Fruit fly (Drosophila melanogaster) whole organism, prepupa: Measurements from ENCODE around the gene Crk.

Source experiments
- CG10669 ChIP-seq: fragments of 200-800 bp; sonication (Bioruptor generic); optimal IDR thresholded peaks from 3 replicates; lab custom pipeline; 2018; ENCODE audit warnings: missing biosample characterization, mild to moderate bottlenecking, missing genetic modification characterization, moderate library complexity
- CG11294 ChIP-seq: fragments of 200-800 bp; sonication (Bioruptor generic); IDR thresholded peaks from 2 replicates; pipeline ENCODE4 v1.3.6; 2022; ENCODE audit warnings: missing biosample characterization, missing genetic modification characterization
- CG11762 ChIP-seq: fragments of 200-800 bp; sonication (Bioruptor generic); optimal IDR thresholded peaks from 3 replicates; lab custom pipeline; 2016; ENCODE audit warnings: missing biosample characterization, missing genetic modification characterization; ENCODE audit not compliant: insufficient read depth
- CG15336 ChIP-seq: fragments of 200-800 bp; sonication (Bioruptor generic); IDR thresholded peaks from 2 replicates; pipeline ENCODE4 v1.3.6; 2022; ENCODE audit warnings: missing biosample characterization, missing genetic modification characterization
- CG16779 ChIP-seq: fragments of 200-800 bp; sonication (Bioruptor generic); optimal IDR thresholded peaks from 3 replicates; lab custom pipeline; 2017; ENCODE audit warnings: missing biosample characterization, mild to moderate bottlenecking, missing genetic modification characterization
- CG3032 ChIP-seq: fragments of 200-800 bp; optimal IDR thresholded peaks from 2 replicates; lab custom pipeline; 2019; ENCODE audit warnings: missing biosample characterization, mild to moderate bottlenecking, missing genetic modification characterization, moderate library complexity
- CG31627 ChIP-seq: fragments of 200-800 bp; sonication (Bioruptor generic); optimal IDR thresholded peaks from 3 replicates; lab custom pipeline; 2016; ENCODE audit warnings: missing biosample characterization, missing genetic modification characterization
- CG6163 ChIP-seq: fragments of 200-800 bp; sonication (Bioruptor generic); IDR thresholded peaks from 3 replicates; pipeline ENCODE4 v1.3.6; 2022; ENCODE audit warnings: missing biosample characterization, missing genetic modification characterization
- CG6276 ChIP-seq: fragments of 200-800 bp; sonication (Bioruptor generic); optimal IDR thresholded peaks from 2 replicates; lab custom pipeline; 2017; ENCODE audit warnings: missing biosample characterization, mild to moderate bottlenecking, missing genetic modification characterization
- CG6808 ChIP-seq: fragments of 200-800 bp; sonication (Bioruptor generic); optimal IDR thresholded peaks from 3 replicates; lab custom pipeline; 2017; ENCODE audit warnings: missing biosample characterization, missing genetic modification characterization, mild to moderate bottlenecking, moderate library complexity, missing genetic modification reagents
- CG7368 ChIP-seq: fragments of 200-800 bp; sonication (Bioruptor generic); optimal IDR thresholded peaks from 3 replicates; lab custom pipeline; 2016; ENCODE audit warnings: missing biosample characterization, missing genetic modification characterization
- CG8119 ChIP-seq: fragments of 200-800 bp; sonication (Bioruptor generic); IDR thresholded peaks from 3 replicates; pipeline ENCODE4 v1.3.6; 2022; ENCODE audit warnings: missing biosample characterization, missing genetic modification characterization
- CG8319 ChIP-seq: fragments of 200-800 bp; sonication (Bioruptor generic); optimal IDR thresholded peaks from 3 replicates; lab custom pipeline; 2016; ENCODE audit warnings: missing biosample characterization, missing genetic modification characterization
- CG9139 ChIP-seq: fragments of 200-800 bp; sonication (Bioruptor generic); optimal IDR thresholded peaks from 3 replicates; lab custom pipeline; 2017; ENCODE audit warnings: missing biosample characterization, mild to moderate bottlenecking, missing genetic modification characterization
- Eip75B ChIP-seq: fragments of 200-800 bp; sonication (Bioruptor generic); optimal IDR thresholded peaks from 3 replicates; lab custom pipeline; 2016; ENCODE audit warnings: missing biosample characterization, missing genetic modification characterization
- Eip78C ChIP-seq: fragments of 200-800 bp; sonication (Bioruptor generic); peaks from one replicate; lab custom pipeline; 2016; ENCODE audit warnings: missing biosample characterization, missing genetic modification characterization
- Eip93F ChIP-seq: fragments of 200-800 bp; sonication (Bioruptor generic); optimal IDR thresholded peaks from 2 replicates; lab custom pipeline; 2016; ENCODE audit warnings: missing biosample characterization, mild to moderate bottlenecking, missing genetic modification characterization
- Ets96B ChIP-seq: fragments of 200-800 bp; optimal IDR thresholded peaks from 2 replicates; lab custom pipeline; 2019; ENCODE audit warnings: missing biosample characterization, mild to moderate bottlenecking, missing genetic modification characterization, moderate library complexity
- Gug ChIP-seq: fragments of 200-800 bp; sonication (Bioruptor generic); IDR thresholded peaks from 2 replicates; pipeline ENCODE4 v1.3.6; 2022; ENCODE audit warnings: missing biosample characterization, missing genetic modification characterization
- Lpt ChIP-seq: fragments of 200-800 bp; sonication (Bioruptor generic); optimal IDR thresholded peaks from 3 replicates; lab custom pipeline; 2016; ENCODE audit warnings: missing biosample characterization, missing genetic modification characterization
- Met ChIP-seq: fragments of 200-800 bp; sonication (Bioruptor generic); optimal IDR thresholded peaks from 3 replicates; lab custom pipeline; 2016; ENCODE audit warnings: missing biosample characterization, missing genetic modification characterization
- OdsH ChIP-seq: fragments of 200-800 bp; sonication (Bioruptor generic); optimal IDR thresholded peaks from 3 replicates; lab custom pipeline; 2016; ENCODE audit warnings: missing biosample characterization, missing genetic modification characterization
- Sox102F ChIP-seq: fragments of 200-800 bp; sonication (Bioruptor generic); optimal IDR thresholded peaks from 2 replicates; lab custom pipeline; 2016; ENCODE audit warnings: missing biosample characterization, mild to moderate bottlenecking, missing genetic modification characterization
- Sox14 ChIP-seq: fragments of 200-800 bp; sonication (Bioruptor generic); optimal IDR thresholded peaks from 3 replicates; lab custom pipeline; 2016; ENCODE audit warnings: missing biosample characterization, missing genetic modification characterization
- Sox15 ChIP-seq: fragments of 200-800 bp; sonication (Bioruptor generic); optimal IDR thresholded peaks from 3 replicates; lab custom pipeline; 2016; ENCODE audit warnings: missing biosample characterization, missing genetic modification characterization
- acj6 ChIP-seq: fragments of 200-800 bp; sonication (Bioruptor generic); optimal IDR thresholded peaks from 3 replicates; lab custom pipeline; 2016; ENCODE audit warnings: missing biosample characterization, missing genetic modification characterization
- cyc ChIP-seq: fragments of 200-800 bp; sonication (Bioruptor generic); optimal IDR thresholded peaks from 3 replicates; lab custom pipeline; 2016; ENCODE audit warnings: missing biosample characterization, missing genetic modification characterization
- dac ChIP-seq: fragments of 200-800 bp; sonication (Bioruptor generic); optimal IDR thresholded peaks from 2 replicates; lab custom pipeline; 2017; ENCODE audit warnings: missing biosample characterization, mild to moderate bottlenecking, missing genetic modification characterization
- esn ChIP-seq: fragments of 200-800 bp; sonication (Bioruptor generic); optimal IDR thresholded peaks from 2 replicates; lab custom pipeline; 2016; ENCODE audit warnings: missing biosample characterization, mild to moderate bottlenecking, missing genetic modification characterization, moderate library complexity
- fkh ChIP-seq: fragments of 200-800 bp; sonication (Bioruptor generic); optimal IDR thresholded peaks from 3 replicates; lab custom pipeline; 2017; ENCODE audit warnings: missing biosample characterization, mild to moderate bottlenecking, missing genetic modification characterization, moderate library complexity
- net ChIP-seq: fragments of 200-800 bp; sonication (Bioruptor generic); optimal IDR thresholded peaks from 3 replicates; lab custom pipeline; 2016; ENCODE audit warnings: missing biosample characterization, missing genetic modification characterization
- spab ChIP-seq: fragments of 200-800 bp; sonication (Bioruptor generic); optimal IDR thresholded peaks from 2 replicates; lab custom pipeline; 2017; ENCODE audit warnings: missing biosample characterization, mild to moderate bottlenecking, missing genetic modification characterization, missing genetic modification reagents
- svp ChIP-seq: fragments of 200-800 bp; sonication (Bioruptor generic); peaks from one replicate; lab custom pipeline; 2016; ENCODE audit warnings: missing biosample characterization, missing genetic modification characterization
- vri ChIP-seq: fragments of 200-800 bp; sonication (Bioruptor generic); optimal IDR thresholded peaks from 3 replicates; lab custom pipeline; 2016; ENCODE audit warnings: missing biosample characterization, mild to moderate bottlenecking, missing genetic modification characterization

The Crk gene

DNA sequence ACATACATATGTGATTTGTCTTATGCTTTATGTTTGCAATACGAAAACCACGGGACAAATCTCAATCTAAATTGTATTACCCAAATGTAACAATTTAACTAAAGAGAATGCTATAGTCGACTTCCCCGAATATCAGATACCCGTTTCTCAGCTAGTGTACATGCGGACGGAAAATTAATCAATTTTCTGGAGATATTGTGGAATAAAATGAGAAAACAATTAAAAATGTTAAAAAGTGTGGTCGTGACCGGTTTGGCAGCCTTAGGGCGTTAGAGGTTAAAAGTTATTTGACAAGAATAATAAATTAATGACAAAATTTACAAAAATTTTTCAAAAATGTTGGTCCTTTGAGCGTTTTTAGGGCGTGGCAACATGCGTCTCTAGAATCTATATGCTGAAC lies 17.5 kb upstream of the Crk start:
- peak; percentile 58 for TF ChIP-seq Eip78C
- no peak for TF ChIP-seq Sox15 (GFP tag; lab: Kevin White, UChicago)
- TF ChIP-seq CG15336 = no peak
- no peak for TF ChIP-seq vri (GFP tag; lab: Kevin White, UChicago)
- TF ChIP-seq Sox102F = no peak
- no peak for TF ChIP-seq net
- no peak for TF ChIP-seq CG6276 (GFP tag; lab: Kevin White, UChicago)

DNA sequence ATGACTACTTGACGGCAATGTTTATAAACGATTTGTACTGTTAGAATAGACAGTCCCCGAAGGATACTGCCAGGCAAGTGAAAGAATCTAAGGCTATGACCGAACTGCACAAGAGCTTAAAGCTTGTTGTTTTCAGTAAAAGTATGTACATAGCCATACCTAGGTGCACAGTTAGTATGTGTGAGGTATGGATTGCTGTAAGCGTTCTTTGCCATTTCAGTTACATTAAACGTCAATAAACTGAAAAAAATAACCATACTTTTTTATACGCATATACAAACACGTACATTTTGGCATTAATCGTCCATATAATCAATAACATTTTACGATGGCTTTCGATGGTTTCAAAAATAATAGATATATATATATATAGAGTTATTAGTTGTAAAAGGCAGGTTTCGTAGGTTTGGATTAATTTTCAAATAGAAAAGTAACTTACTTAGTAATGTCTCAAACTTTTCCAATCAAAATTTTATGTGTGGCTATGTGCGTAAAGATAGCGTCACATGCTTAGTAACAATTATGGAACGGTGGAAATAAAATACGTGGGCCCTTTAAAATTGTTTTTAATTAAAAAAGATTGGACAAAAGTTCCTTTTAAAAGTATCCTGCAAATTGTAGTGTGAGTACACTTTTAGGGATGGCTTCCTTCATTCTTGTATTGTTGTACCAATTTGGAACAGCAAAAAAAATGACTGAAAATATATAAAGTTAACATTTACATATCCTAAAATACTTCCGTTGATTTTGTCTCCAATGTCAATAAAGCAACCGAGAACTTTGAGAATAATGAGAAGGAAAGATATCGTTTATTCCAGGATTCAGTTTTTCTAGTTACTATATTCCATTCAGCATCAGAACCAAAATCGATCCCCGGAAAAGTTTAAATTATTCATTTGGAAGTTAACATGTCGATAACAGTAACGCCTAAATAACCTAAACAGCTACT lies 16.4 kb upstream of the Crk start, which contains the start of gene Abcd1:
Gene Abcd1 (minus strand): TSS at position 444 of the 949 bp plus-strand sequence.
- TF ChIP-seq CG11294 = no peak
- TF ChIP-seq Eip93F (GFP tag; lab: Kevin White, UChicago) = no peak
- no peak for TF ChIP-seq CG11762 (GFP tag; lab: Kevin White, UChicago)
- TF ChIP-seq CG3032 (tag; lab: Kevin White, UChicago) = peak; percentile 40

DNA sequence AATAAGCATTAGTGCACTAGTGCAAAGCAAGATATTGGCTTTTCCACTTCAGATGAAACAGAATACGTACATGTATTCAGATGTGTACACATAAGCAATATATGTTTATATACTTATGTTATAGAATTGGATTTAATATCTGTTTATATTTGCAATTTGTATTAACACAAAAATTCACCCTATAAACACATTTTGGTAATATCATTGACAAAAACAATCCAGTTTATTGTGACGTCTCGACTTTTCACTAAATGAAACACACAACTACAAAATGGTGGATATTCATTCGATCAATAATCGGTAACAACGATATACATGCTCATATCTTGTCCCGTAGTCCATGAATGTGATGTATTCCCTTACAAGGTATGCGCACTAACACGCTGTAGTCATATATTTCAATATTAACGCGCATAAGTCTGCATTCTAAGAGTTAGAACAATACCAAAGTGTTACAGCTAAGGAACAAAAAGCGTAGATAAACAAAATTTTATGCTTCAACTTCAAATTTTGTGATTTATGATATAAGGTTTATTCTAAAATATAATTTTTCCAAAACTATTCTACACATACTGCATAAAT lies 4.3 kb upstream of the Crk start, which contains the start of gene CG31998:
Gene CG31998 (minus strand): TSS at position 275 of the 582 bp plus-strand sequence.
- TF ChIP-seq CG3032 (tag; lab: Kevin White, UChicago) (peak; percentile 37), cyc (peak; percentile 23), esn (peak; percentile 8), Ets96B (no peak), CG16779 (no peak)

DNA sequence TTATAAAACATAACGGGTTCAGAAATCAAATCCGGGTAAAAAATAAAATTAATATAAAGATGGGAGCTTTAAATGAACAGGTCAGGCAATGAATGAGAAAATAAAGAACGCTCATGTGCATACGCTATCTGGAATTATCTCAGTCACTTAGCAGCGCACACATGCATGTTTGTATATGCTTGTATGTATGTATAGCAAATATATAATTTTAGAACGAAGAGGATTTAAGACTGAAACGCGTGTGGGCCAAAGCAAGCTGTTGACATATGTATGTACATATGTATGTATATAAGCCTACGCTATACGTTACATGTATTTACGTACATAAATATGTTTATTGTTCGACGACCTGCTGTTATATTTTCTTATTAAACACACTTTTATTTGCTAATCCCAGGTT lies 15.8 kb downstream of the Crk start:
- no peak for TF ChIP-seq svp (GFP tag; lab: Kevin White, UChicago)
- TF ChIP-seq OdsH (GFP tag; lab: Kevin White, UChicago) = no peak
- TF ChIP-seq CG8319 (GFP tag; lab: Kevin White, UChicago) = no peak
- peak; percentile 8 for TF ChIP-seq CG9139 (GFP tag; lab: Kevin White, UChicago)
- peak; percentile 15 for TF ChIP-seq CG6808 (GFP tag; lab: Kevin White, UChicago)
- peak; percentile 20 for TF ChIP-seq Eip75B (GFP tag; lab: Kevin White, UChicago)
- TF ChIP-seq esn = peak; percentile 30
- TF ChIP-seq Met = peak; percentile 28
- peak; percentile 72 for TF ChIP-seq Eip78C
- TF ChIP-seq Lpt (GFP tag; lab: Kevin White, UChicago) = no peak
- TF ChIP-seq fkh = peak; percentile 92

DNA sequence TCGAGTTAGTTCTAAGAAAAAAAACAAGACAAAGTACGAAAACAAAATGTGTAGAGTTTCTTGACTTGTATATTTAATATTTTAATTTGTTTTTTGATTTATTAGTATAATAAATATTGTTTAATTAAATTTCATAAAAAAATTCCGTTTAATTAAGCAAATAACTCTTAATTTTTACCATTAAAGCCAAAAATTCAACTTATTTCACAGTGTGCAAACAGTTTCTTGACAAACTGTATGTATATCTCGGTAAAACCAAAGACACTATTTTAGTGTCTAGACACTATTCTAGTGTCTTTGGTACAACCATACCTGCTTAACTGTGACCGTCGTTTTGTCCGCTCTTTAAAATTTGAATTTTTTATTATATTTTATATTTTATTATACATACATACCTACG lies 16.7 kb downstream of the Crk start:
- TF ChIP-seq Gug (no peak), Eip78C (no peak), acj6 (GFP tag; lab: Kevin White, UChicago) (no peak), CG6808 (GFP tag; lab: Kevin White, UChicago) (no peak), esn (no peak), CG15336 (no peak), cyc (no peak), Sox14 (GFP tag; lab: Kevin White, UChicago) (no peak), CG9139 (GFP tag; lab: Kevin White, UChicago) (no peak), CG6163 (GFP tag; lab: Robert Waterston, UW) (no peak), Eip75B (GFP tag; lab: Kevin White, UChicago) (no peak), Sox15 (GFP tag; lab: Kevin White, UChicago) (no peak), Met (no peak), dac (GFP tag; lab: Kevin White, UChicago) (no peak), spab (no peak), CG10669 (GFP tag; lab: Kevin White, UChicago) (no peak), CG31627 (GFP tag; lab: Kevin White, UChicago) (no peak), CG7368 (GFP tag; lab: Kevin White, UChicago) (no peak), CG8119 (GFP tag; lab: Robert Waterston, UW) (no peak)
- TF ChIP-seq, all 60 proteins: peak for 0
